Fruit fly (Drosophila melanogaster): ENCODE data around the gene CG33796.
A peak's percentile ranks its signal among the peaks of the same experiment; 100 is the strongest.

CG33796 gene

DNA sequence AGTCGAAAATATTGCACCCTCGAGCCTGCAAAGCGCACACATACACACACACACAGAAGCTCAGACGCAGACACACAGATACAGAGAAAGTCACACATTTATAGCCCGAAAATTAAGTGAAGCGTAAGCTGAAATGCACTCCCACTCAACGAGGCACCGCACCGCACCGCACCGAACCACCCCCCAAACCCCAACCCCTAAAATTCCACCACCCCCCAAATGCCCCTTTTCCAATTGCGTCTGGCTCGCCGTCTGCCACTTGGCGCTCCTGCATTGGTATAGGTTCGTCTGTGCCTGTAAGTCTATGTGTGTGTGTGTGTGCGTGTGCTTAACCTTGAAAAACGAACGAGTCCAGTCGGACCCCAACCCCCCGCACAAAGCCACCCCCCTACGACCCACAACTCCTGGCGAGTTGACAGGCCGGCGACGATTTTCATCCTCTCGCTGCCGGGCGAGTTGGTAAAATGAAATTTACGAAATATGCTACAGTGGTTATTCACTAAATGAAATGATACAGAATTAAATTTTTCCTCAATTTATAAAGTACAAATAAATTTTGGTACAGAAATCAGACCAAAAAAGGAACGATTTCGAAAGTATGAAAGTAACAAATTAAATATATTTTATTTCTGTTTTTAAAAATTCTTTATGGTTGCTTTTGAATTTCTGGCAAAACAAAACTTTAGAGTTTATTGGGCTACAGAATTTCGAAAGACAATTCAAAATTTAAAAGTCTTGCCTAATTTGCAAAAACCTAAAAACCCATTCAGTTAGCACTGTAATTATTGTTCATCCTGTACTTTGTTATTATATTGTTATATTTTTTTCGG lies 12.9 kb upstream of the CG33796 start:
- TF ChIP-seq Sp1 (GFP tag; optimal IDR thresholded peaks at IDR 0.05), result peak; percentile 56
- peak; percentile 58 for TF ChIP-seq ey (GFP tag; optimal IDR thresholded peaks at IDR 0.05)
- no peak for TF ChIP-seq Dif (GFP tag; optimal IDR thresholded peaks at IDR 0.05; ENCODE audit: partially characterized antibody)
- TF ChIP-seq sage (GFP tag; optimal IDR thresholded peaks at IDR 0.05), result peak; percentile 20
- TF ChIP-seq fru (GFP tag; optimal IDR thresholded peaks at IDR 0.05), result peak; percentile 58
- peak; percentile 52 for TF ChIP-seq Dfd (GFP tag; optimal IDR thresholded peaks at IDR 0.05)
- TF ChIP-seq Hr83 (GFP tag; optimal IDR thresholded peaks at IDR 0.05; ENCODE audit: poor library complexity, severe bottlenecking), result no peak
- TF ChIP-seq Hnf4 (GFP tag; optimal IDR thresholded peaks at IDR 0.05), result peak; percentile 24
- TF ChIP-seq rgr (GFP tag; optimal IDR thresholded peaks at IDR 0.05), result peak; percentile 56
- TF ChIP-seq sv (GFP tag; optimal IDR thresholded peaks at IDR 0.05), result no peak
- TF ChIP-seq Vsx2 (GFP tag; optimal IDR thresholded peaks at IDR 0.05; ENCODE audit: partially characterized antibody), result peak; percentile 9
- peak; percentile 17 for TF ChIP-seq dmrt93B (GFP tag; optimal IDR thresholded peaks at IDR 0.05)
- peak; percentile 39 for TF ChIP-seq woc (GFP tag; optimal IDR thresholded peaks at IDR 0.05)
- TF ChIP-seq CG9705 (GFP tag; optimal IDR thresholded peaks at IDR 0.05), result peak; percentile 25
- TF ChIP-seq foxo (GFP tag; optimal IDR thresholded peaks at IDR 0.05), result peak in 1 of 2 experiments; percentile 60
- peak; percentile 55 for TF ChIP-seq psq (GFP tag; optimal IDR thresholded peaks at IDR 0.05)
- peak; percentile 33 for TF ChIP-seq brk (GFP tag; optimal IDR thresholded peaks at IDR 0.05)
- TF ChIP-seq Rel (GFP tag; optimal IDR thresholded peaks at IDR 0.05), result peak; percentile 3
- TF ChIP-seq Rel (tag; optimal IDR thresholded peaks at IDR 0.05), result no peak
- TF ChIP-seq OdsH (GFP tag; optimal IDR thresholded peaks at IDR 0.05), result peak; percentile 41
- peak; percentile 62 for TF ChIP-seq HLH106 (tag; optimal IDR thresholded peaks at IDR 0.05)
- no peak for TF ChIP-seq pan (optimal IDR thresholded peaks at IDR 0.05)
- TF ChIP-seq GATAd (GFP tag; optimal IDR thresholded peaks at IDR 0.05), result no peak
- no peak for TF ChIP-seq Jra (GFP tag; optimal IDR thresholded peaks at IDR 0.05)
- no peak for TF ChIP-seq jim (GFP tag; optimal IDR thresholded peaks at IDR 0.05)
- TF ChIP-seq h (GFP tag; optimal IDR thresholded peaks at IDR 0.05), result peak; percentile 64
- TF ChIP-seq tai (GFP tag; optimal IDR thresholded peaks at IDR 0.05), result peak; percentile 32

DNA sequence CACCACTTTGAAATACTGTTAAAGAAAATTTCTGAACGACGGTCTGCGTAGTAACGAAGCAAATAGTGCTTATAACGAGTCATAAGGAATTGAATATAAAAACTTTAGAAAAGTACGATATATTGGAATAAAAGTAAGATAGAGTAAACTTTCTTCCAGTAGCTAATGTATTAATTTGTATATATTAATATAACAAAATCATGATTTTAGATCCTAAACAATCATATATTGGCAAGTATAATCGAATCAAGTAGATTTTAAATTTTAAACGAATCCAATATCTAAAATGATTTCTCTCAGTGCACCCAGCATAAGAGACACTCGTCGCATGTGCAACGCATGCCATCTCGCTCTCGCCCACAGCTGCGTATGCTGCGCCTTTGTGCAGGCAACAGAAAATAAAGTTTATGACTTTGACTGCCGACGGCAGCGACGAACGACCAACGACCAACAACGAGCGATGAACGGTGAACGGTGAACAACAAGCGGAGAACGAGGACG lies 11.5 kb upstream of the CG33796 start:
- TF ChIP-seq psq (GFP tag; optimal IDR thresholded peaks at IDR 0.05) (peak; percentile 68), rgr (GFP tag; optimal IDR thresholded peaks at IDR 0.05) (peak; percentile 61), Sp1 (GFP tag; optimal IDR thresholded peaks at IDR 0.05) (peak; percentile 80), dsf (GFP tag; optimal IDR thresholded peaks at IDR 0.05; ENCODE audit: borderline replicate concordance) (no peak), pan (optimal IDR thresholded peaks at IDR 0.05) (no peak), CG32264 (GFP tag; optimal IDR thresholded peaks at IDR 0.05) (no peak), lola (GFP tag; optimal IDR thresholded peaks at IDR 0.05) (no peak), usp (GFP tag; optimal IDR thresholded peaks at IDR 0.05) (no peak), OdsH (GFP tag; optimal IDR thresholded peaks at IDR 0.05) (peak; percentile 40), sage (GFP tag; optimal IDR thresholded peaks at IDR 0.05) (no peak), Dfd (GFP tag; optimal IDR thresholded peaks at IDR 0.05) (no peak), sv (GFP tag; optimal IDR thresholded peaks at IDR 0.05) (no peak), fru (GFP tag; optimal IDR thresholded peaks at IDR 0.05) (peak; percentile 29), Abd-B (GFP tag; optimal IDR thresholded peaks at IDR 0.05) (no peak), dl (GFP tag; optimal IDR thresholded peaks at IDR 0.05; ENCODE audit: insufficient read depth in 1 of 2, partially characterized antibody in 2 of 2) (no peak), brk (GFP tag; optimal IDR thresholded peaks at IDR 0.05) (no peak), HLH106 (tag; optimal IDR thresholded peaks at IDR 0.05) (peak; percentile 39), Rel (GFP tag; optimal IDR thresholded peaks at IDR 0.05) (no peak), Rel (tag; optimal IDR thresholded peaks at IDR 0.05) (no peak), CG9705 (GFP tag; optimal IDR thresholded peaks at IDR 0.05) (no peak), dmrt93B (GFP tag; optimal IDR thresholded peaks at IDR 0.05) (peak; percentile 63), br (GFP tag; optimal IDR thresholded peaks at IDR 0.05) (peak; percentile 18), CrebA (GFP tag; optimal IDR thresholded peaks at IDR 0.05; ENCODE audit: borderline replicate concordance) (no peak), woc (GFP tag; optimal IDR thresholded peaks at IDR 0.05) (peak; percentile 58), Vsx2 (GFP tag; optimal IDR thresholded peaks at IDR 0.05; ENCODE audit: partially characterized antibody) (peak; percentile 45), Hr78 (GFP tag; optimal IDR thresholded peaks at IDR 0.05) (no peak), GATAd (GFP tag; optimal IDR thresholded peaks at IDR 0.05) (no peak), h (GFP tag; optimal IDR thresholded peaks at IDR 0.05) (peak; percentile 79), N (GFP tag; optimal IDR thresholded peaks at IDR 0.05) (no peak), Hnf4 (GFP tag; optimal IDR thresholded peaks at IDR 0.05) (no peak), ey (GFP tag; optimal IDR thresholded peaks at IDR 0.05) (no peak), Myc (optimal IDR thresholded peaks at IDR 0.05) (no peak), Jra (GFP tag; optimal IDR thresholded peaks at IDR 0.05) (no peak), jim (GFP tag; optimal IDR thresholded peaks at IDR 0.05) (no peak), Dif (GFP tag; optimal IDR thresholded peaks at IDR 0.05; ENCODE audit: partially characterized antibody) (peak; percentile 65), Mio (GFP tag; optimal IDR thresholded peaks at IDR 0.05) (no peak), foxo (GFP tag; optimal IDR thresholded peaks at IDR 0.05) (peak in 1 of 2 experiments; percentile 63), Hr83 (GFP tag; optimal IDR thresholded peaks at IDR 0.05; ENCODE audit: poor library complexity, severe bottlenecking) (peak; percentile 44), tai (GFP tag; optimal IDR thresholded peaks at IDR 0.05) (no peak)
